Worm (Caenorhabditis elegans) whole organism, L1 larva: ENCODE measurements around the gene cat-1.
A peak's percentile ranks its signal among the peaks of the same experiment; 100 is the strongest.

Experiments
- C04F5.9 ChIP-seq: sonication (generic microtip); optimal IDR thresholded peaks from 2 replicates; lab custom pipeline; 2016; ENCODE audit warnings: missing genetic modification characterization, missing compliant biosample characterization
- C16A3.4 ChIP-seq: fragments of 150-350 bp; optimal IDR thresholded peaks from 2 replicates; lab custom pipeline; 2014; ENCODE audit warnings: missing biosample characterization, missing genetic modification characterization
- C34B4.2 ChIP-seq: sonication (generic microtip); optimal IDR thresholded peaks from 2 replicates; lab custom pipeline; 2017; ENCODE audit warnings: mild to moderate bottlenecking, missing genetic modification characterization, missing compliant biosample characterization
- Y116A8C.19 ChIP-seq: sonication (generic microtip); optimal IDR thresholded peaks from 2 replicates; lab custom pipeline; 2016; ENCODE audit warnings: missing compliant biosample characterization, missing genetic modification characterization, borderline replicate concordance
- aha-1 ChIP-seq: fragments of 150-350 bp; optimal IDR thresholded peaks from 2 replicates; lab custom pipeline; 2014; ENCODE audit warnings: missing biosample characterization, missing genetic modification characterization
- alr-1 ChIP-seq: fragments of 200-800 bp; sonication (Bioruptor generic); optimal IDR thresholded peaks from 2 replicates; lab custom pipeline; 2018; ENCODE audit warnings: borderline replicate concordance, mild to moderate bottlenecking, missing genetic modification characterization, missing compliant biosample characterization
- aly-2 ChIP-seq: fragments of 150-350 bp; optimal IDR thresholded peaks from 2 replicates; lab custom pipeline; 2014; ENCODE audit warnings: missing biosample characterization, missing genetic modification characterization
- ama-1 ChIP-seq: fragments of 150-350 bp; optimal IDR thresholded peaks from 2 replicates; lab custom pipeline; 2014
- blmp-1 ChIP-seq: fragments of 150-350 bp; optimal IDR thresholded peaks from 2 replicates; lab custom pipeline; 2014; ENCODE audit warnings: missing biosample characterization, missing genetic modification characterization
- ceh-82 ChIP-seq, 3 experiments: fragments of 150-350 bp in 1 of 3; sonication (generic microtip) in 2 of 3; optimal IDR thresholded peaks; 2 replicates each; lab custom pipeline; 2014 to 2017; ENCODE audit warnings: missing biosample characterization in 3 of 3, missing genetic modification characterization in 3 of 3
- ces-1 ChIP-seq: fragments of 150-350 bp; optimal IDR thresholded peaks from 2 replicates; lab custom pipeline; 2014; ENCODE audit warnings: missing biosample characterization, missing genetic modification reagents, missing genetic modification characterization
- dsc-1 ChIP-seq: sonication (generic microtip); optimal IDR thresholded peaks from 2 replicates; lab custom pipeline; 2016; ENCODE audit warnings: mild to moderate bottlenecking, missing genetic modification characterization, missing compliant biosample characterization
- efl-1 ChIP-seq, 4 experiments: fragments of 150-350 bp; optimal IDR thresholded peaks in 3 of 4; peaks in 1 of 4; 1 replicate in 1 of 4; 2 replicates in 3 of 4; lab custom pipeline; 2014; ENCODE audit warnings: missing biosample characterization in 2 of 4, missing genetic modification characterization in 2 of 4, missing genetic modification reagents in 2 of 4
- efl-3 ChIP-seq: fragments of 200-800 bp; sonication (Bioruptor generic); optimal IDR thresholded peaks from 2 replicates; lab custom pipeline; 2018; ENCODE audit warnings: mild to moderate bottlenecking, missing genetic modification characterization, missing compliant biosample characterization
- egl-27 ChIP-seq, 2 experiments: fragments of 150-350 bp in 1 of 2; sonication (generic microtip); optimal IDR thresholded peaks; 3 replicates each; lab custom pipeline; 2017 to 2018; ENCODE audit warnings: missing biosample characterization in 2 of 2, missing genetic modification characterization in 2 of 2, missing genetic modification reagents in 2 of 2
- elt-2 ChIP-seq: sonication (generic microtip); optimal IDR thresholded peaks from 2 replicates; lab custom pipeline; 2016; ENCODE audit warnings: missing genetic modification characterization, mild to moderate bottlenecking, inconsistent platforms, missing compliant biosample characterization, missing genetic modification reagents
- elt-3 ChIP-seq, 6 experiments: fragments of 150-350 bp in 1 of 6; sonication (generic microtip); optimal IDR thresholded peaks; 2 replicates each; lab custom pipeline; 2017 to 2018; ENCODE audit warnings: missing biosample characterization in 6 of 6, missing genetic modification characterization in 6 of 6, inconsistent platforms in 1 of 6
- fkh-10 ChIP-seq: sonication (generic microtip); optimal IDR thresholded peaks from 2 replicates; lab custom pipeline; 2017; ENCODE audit warnings: missing biosample characterization, missing genetic modification reagents, missing genetic modification characterization
- fkh-8 ChIP-seq: sonication (generic microtip); optimal IDR thresholded peaks from 2 replicates; lab custom pipeline; 2016; ENCODE audit warnings: mild to moderate bottlenecking, missing genetic modification characterization, missing compliant biosample characterization
- grh-1 ChIP-seq: fragments of 200-800 bp; sonication (Bioruptor generic); IDR thresholded peaks from 2 replicates; pipeline ENCODE4 v1.3.6; 2022; ENCODE audit warnings: missing genetic modification reagents, missing genetic modification characterization, missing compliant biosample characterization
- hlh-17 ChIP-seq: fragments of 200-800 bp; sonication (Bioruptor generic); optimal IDR thresholded peaks from 2 replicates; lab custom pipeline; 2018; ENCODE audit warnings: missing genetic modification characterization, mild to moderate bottlenecking, missing compliant biosample characterization, moderate library complexity, borderline replicate concordance
- jun-1 ChIP-seq: fragments of 150-350 bp; optimal IDR thresholded peaks from 2 replicates; lab custom pipeline; 2014; ENCODE audit warnings: missing biosample characterization, missing genetic modification reagents, missing genetic modification characterization
- lin-15B ChIP-seq: fragments of 150-350 bp; sonication (generic microtip); optimal IDR thresholded peaks from 3 replicates; lab custom pipeline; 2014; ENCODE audit warnings: missing biosample characterization, missing genetic modification characterization
- lin-39 ChIP-seq: fragments of 150-350 bp; optimal IDR thresholded peaks from 2 replicates; lab custom pipeline; 2014; ENCODE audit warnings: missing biosample characterization, missing genetic modification reagents, missing genetic modification characterization
- lir-3 ChIP-seq: sonication (generic microtip); optimal IDR thresholded peaks from 2 replicates; lab custom pipeline; 2016; ENCODE audit warnings: mild to moderate bottlenecking, missing genetic modification characterization, moderate library complexity, missing compliant biosample characterization; ENCODE audit not compliant: poor library complexity
- lsy-2 ChIP-seq, 2 experiments: fragments of 150-350 bp; optimal IDR thresholded peaks; 2 replicates each; lab custom pipeline; 2014; ENCODE audit warnings: missing biosample characterization in 2 of 2, missing genetic modification characterization in 2 of 2
- mab-9 ChIP-seq: fragments of 200-800 bp; sonication (Bioruptor generic); IDR thresholded peaks from 2 replicates; pipeline ENCODE4 v1.3.6; 2022; ENCODE audit warnings: missing genetic modification reagents, missing genetic modification characterization, missing compliant biosample characterization
- mdl-1 ChIP-seq, 2 experiments: fragments of 150-350 bp; optimal IDR thresholded peaks; 2 replicates each; lab custom pipeline; 2014 to 2017; ENCODE audit warnings: missing biosample characterization in 2 of 2, missing genetic modification characterization in 2 of 2, inconsistent platforms in 1 of 2
- mep-1 ChIP-seq: fragments of 150-350 bp; optimal IDR thresholded peaks from 2 replicates; lab custom pipeline; 2014; ENCODE audit warnings: missing biosample characterization, missing genetic modification characterization
- nhr-19 ChIP-seq: fragments of 200-800 bp; sonication (Bioruptor generic); conservative IDR thresholded peaks from 2 replicates; pipeline ENCODE4 v1.3.6; 2022; ENCODE audit warnings: missing genetic modification characterization, missing compliant biosample characterization
- nhr-20 ChIP-seq: sonication (generic microtip); optimal IDR thresholded peaks from 2 replicates; lab custom pipeline; 2016; ENCODE audit warnings: mild to moderate bottlenecking, missing genetic modification characterization, missing compliant biosample characterization
- nhr-237 ChIP-seq: fragments of 150-350 bp; optimal IDR thresholded peaks from 2 replicates; lab custom pipeline; 2014; ENCODE audit warnings: missing biosample characterization, missing genetic modification characterization
- nhr-28 ChIP-seq: fragments of 150-350 bp; optimal IDR thresholded peaks from 2 replicates; lab custom pipeline; 2014; ENCODE audit warnings: missing biosample characterization, missing genetic modification characterization
- nhr-47 ChIP-seq: sonication (generic microtip); optimal IDR thresholded peaks from 2 replicates; lab custom pipeline; 2016; ENCODE audit warnings: mild to moderate bottlenecking, missing genetic modification characterization, moderate library complexity, missing compliant biosample characterization
- nhr-85 ChIP-seq: sonication (generic microtip); peaks from one replicate; lab custom pipeline; 2016; ENCODE audit warnings: missing genetic modification characterization, inconsistent platforms, missing compliant biosample characterization
- pag-3 ChIP-seq: sonication (generic microtip); optimal IDR thresholded peaks from 2 replicates; lab custom pipeline; 2017; ENCODE audit warnings: missing genetic modification characterization, mild to moderate bottlenecking, missing compliant biosample characterization, antibody characterized with exemption, borderline replicate concordance; ENCODE audit not compliant: insufficient read depth
- rnt-1 ChIP-seq: sonication (generic microtip); optimal IDR thresholded peaks from 2 replicates; lab custom pipeline; 2016; ENCODE audit warnings: mild to moderate bottlenecking, missing genetic modification characterization, moderate library complexity, missing compliant biosample characterization
- skn-1 ChIP-seq: fragments of 150-350 bp; optimal IDR thresholded peaks from 2 replicates; lab custom pipeline; 2014; ENCODE audit warnings: missing biosample characterization, missing genetic modification characterization
- snu-23 ChIP-seq: sonication (generic microtip); optimal IDR thresholded peaks from 2 replicates; lab custom pipeline; 2016; ENCODE audit warnings: missing genetic modification characterization, missing compliant biosample characterization
- sox-4 ChIP-seq: sonication (generic microtip); optimal IDR thresholded peaks from 2 replicates; lab custom pipeline; 2016; ENCODE audit warnings: missing genetic modification characterization, missing compliant biosample characterization
- unc-62 ChIP-seq: fragments of 150-350 bp; optimal IDR thresholded peaks from 2 replicates; lab custom pipeline; 2014; ENCODE audit warnings: missing biosample characterization, missing genetic modification reagents, missing genetic modification characterization
- vab-15 ChIP-seq: sonication (generic microtip); optimal IDR thresholded peaks from 2 replicates; lab custom pipeline; 2017; ENCODE audit warnings: missing genotype, mild to moderate bottlenecking, missing genetic modification characterization, missing compliant biosample characterization
- xbp-1 ChIP-seq: sonication (generic microtip); optimal IDR thresholded peaks from 2 replicates; lab custom pipeline; 2016; ENCODE audit warnings: missing genetic modification characterization, missing compliant biosample characterization
- zag-1 ChIP-seq: fragments of 150-350 bp; optimal IDR thresholded peaks from 2 replicates; lab custom pipeline; 2014; ENCODE audit warnings: missing biosample characterization, missing genetic modification characterization
- zip-4 ChIP-seq: fragments of 200-800 bp; sonication (Bioruptor generic); optimal IDR thresholded peaks from 2 replicates; lab custom pipeline; 2018; ENCODE audit warnings: mild to moderate bottlenecking, missing genetic modification characterization, moderate library complexity, missing compliant biosample characterization
- ztf-11 ChIP-seq, 2 experiments: sonication (generic microtip); optimal IDR thresholded peaks; 2 replicates each; lab custom pipeline; 2016 to 2017; ENCODE audit warnings: missing genetic modification characterization in 2 of 2, missing biosample characterization in 1 of 2, missing compliant biosample characterization in 1 of 2
- ztf-4 ChIP-seq: fragments of 150-350 bp; optimal IDR thresholded peaks from 2 replicates; lab custom pipeline; 2014; ENCODE audit warnings: missing biosample characterization, missing genetic modification characterization

The cat-1 gene

DNA sequence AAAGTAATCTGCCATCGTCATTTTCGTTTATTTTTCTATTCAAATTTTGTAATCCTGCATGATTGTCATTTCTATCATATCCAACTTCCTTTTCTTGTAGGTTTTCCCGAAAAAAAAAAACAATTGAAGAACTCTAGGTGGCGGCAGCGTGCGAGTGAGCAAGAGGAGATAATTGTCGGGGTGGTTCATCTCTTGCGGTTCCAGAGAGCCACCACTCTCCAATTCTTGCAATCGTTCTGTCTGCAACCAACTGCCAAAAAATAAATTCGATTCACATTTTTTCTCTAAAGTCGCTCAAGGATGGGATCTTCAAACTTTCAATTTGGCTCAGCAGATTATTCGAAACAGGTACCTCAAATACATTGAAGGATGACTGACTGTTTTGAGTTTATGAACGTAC is 18.4 kb downstream of the cat-1 start, which contains the start of gene W01C8.1:
Gene W01C8.1, plus strand, starts transcription at position 301 of the 400 bp plus-strand sequence.
- TF ChIP-seq pag-3 (no peak), efl-1 (optimal IDR thresholded peaks at IDR 0.05; lab: Kevin White, UChicago) (no peak), efl-1 (GFP tag; optimal IDR thresholded peaks at IDR 0.05 in 1 of 2; lab: Kevin White, UChicago) (peak in 1 of 2 experiments; percentile 40), C34B4.2 (tag; lab: Kevin White, UChicago) (no peak), lin-15B (no peak), aha-1 (tag; lab: Kevin White, UChicago) (no peak), C04F5.9 (tag; lab: Kevin White, UChicago) (no peak), nhr-85 (tag; lab: Kevin White, UChicago) (no peak)
- TF ChIP-seq, all 84 proteins: peak for 1

DNA sequence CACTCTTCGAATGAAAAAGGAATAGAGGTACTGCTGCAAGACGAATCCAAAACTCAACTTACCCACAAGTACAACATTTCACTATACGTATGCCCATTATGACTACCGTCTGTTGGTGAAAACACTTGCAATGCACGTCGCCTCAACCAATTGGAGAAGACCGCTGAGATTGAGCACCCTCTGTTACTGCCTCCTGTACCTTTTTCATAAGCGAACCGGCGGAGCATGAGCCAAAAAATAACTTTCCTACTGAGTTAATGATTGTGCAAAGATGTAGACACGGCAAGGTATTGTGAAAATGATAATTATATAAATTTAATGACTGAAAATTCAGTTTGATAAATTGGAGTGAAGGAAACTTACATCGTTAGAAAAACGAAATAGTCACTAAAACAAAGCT is 21.5 kb downstream of the cat-1 start:
- no peak for TF ChIP-seq hlh-17 (GFP tag; lab: Kevin White, UChicago)
- no peak for TF ChIP-seq sox-4
- TF ChIP-seq unc-62 (GFP tag; lab: Kevin White, UChicago) = no peak
- TF ChIP-seq efl-3 (GFP tag; lab: Kevin White, UChicago) = no peak
- no peak for TF ChIP-seq ces-1 (GFP tag; lab: Kevin White, UChicago)
- no peak for TF ChIP-seq fkh-8 (tag; lab: Kevin White, UChicago)
- no peak for TF ChIP-seq ztf-11 (tag; optimal IDR thresholded peaks at IDR 0.05; lab: Kevin White, UChicago)
- no peak for TF ChIP-seq ama-1 (lab: Kevin White, UChicago)
- TF ChIP-seq jun-1 (tag; lab: Kevin White, UChicago) = no peak
- TF ChIP-seq egl-27 (tag; optimal IDR thresholded peaks at IDR 0.05; lab: Kevin White, UChicago) = no peak
- TF ChIP-seq skn-1 (tag; lab: Kevin White, UChicago) = no peak
- TF ChIP-seq aly-2 (tag; lab: Kevin White, UChicago) = no peak
- TF ChIP-seq Y116A8C.19 = no peak
- no peak for TF ChIP-seq nhr-28 (tag; lab: Kevin White, UChicago)
- no peak for TF ChIP-seq mab-9
- no peak for TF ChIP-seq alr-1 (tag; lab: Kevin White, UChicago)
- TF ChIP-seq lir-3 (tag; lab: Kevin White, UChicago) = no peak
- no peak for TF ChIP-seq pag-3
- no peak for TF ChIP-seq nhr-237 (tag; lab: Kevin White, UChicago)

DNA sequence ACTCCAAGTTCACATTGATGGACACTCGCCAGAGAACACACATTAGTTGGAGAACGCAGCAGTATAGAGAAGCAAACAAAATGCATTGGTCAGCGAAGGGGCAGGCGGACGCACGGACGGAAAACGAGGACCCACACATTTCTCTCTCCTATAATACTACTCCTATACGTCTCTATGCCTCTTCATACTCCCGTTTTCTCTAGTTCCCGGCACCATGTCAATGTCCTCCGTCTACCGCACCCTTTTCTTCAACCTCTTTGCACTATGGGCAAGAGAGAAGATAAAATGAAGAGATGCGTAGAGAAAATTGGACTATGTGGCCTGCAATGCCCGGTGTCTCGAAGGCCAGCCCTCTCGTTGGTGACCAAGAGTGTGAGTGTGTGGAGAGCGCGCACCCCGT is 24.5 kb downstream of the cat-1 start, which contains the start of gene set-20:
Gene set-20, minus strand, starts transcription at position 94 of the 400 bp plus-strand sequence.
- TF ChIP-seq nhr-47 (tag; lab: Kevin White, UChicago) (peak; percentile 58), elt-2 (tag; lab: Kevin White, UChicago) (no peak), aly-2 (tag; lab: Kevin White, UChicago) (no peak), nhr-85 (tag; lab: Kevin White, UChicago) (peak; percentile 86), hlh-17 (GFP tag; lab: Kevin White, UChicago) (no peak), ceh-82 (tag; optimal IDR thresholded peaks at IDR 0.05; lab: Kevin White, UChicago) (peak in 2 of 3 experiments; percentile 27 to 45), rnt-1 (tag; lab: Kevin White, UChicago) (peak; percentile 55), grh-1 (GFP tag; lab: Robert Waterston, UW) (peak; percentile 20; the same call in 1 of the 2 replicates), lsy-2 (tag; optimal IDR thresholded peaks at IDR 0.05; lab: Kevin White, UChicago) (peak in 1 of 2 experiments; percentile 47), nhr-19 (GFP tag; lab: Robert Waterston, UW) (peak; percentile 46), efl-3 (GFP tag; lab: Kevin White, UChicago) (no peak), ztf-11 (tag; optimal IDR thresholded peaks at IDR 0.05; lab: Kevin White, UChicago) (peak in 1 of 2 experiments; percentile 38), C16A3.4 (peak; percentile 26), mep-1 (tag; lab: Kevin White, UChicago) (peak; percentile 80), mdl-1 (tag; optimal IDR thresholded peaks at IDR 0.05; lab: Kevin White, UChicago) (peak in 1 of 2 experiments; percentile 58), lin-39 (tag; lab: Kevin White, UChicago) (no peak), nhr-20 (tag; lab: Kevin White, UChicago) (peak; percentile 62), ztf-4 (tag; lab: Kevin White, UChicago) (peak; percentile 45), elt-3 (tag; optimal IDR thresholded peaks at IDR 0.05; lab: Kevin White, UChicago) (peak in 1 of 6 experiments; percentile 18), zag-1 (no peak), zip-4 (GFP tag; lab: Kevin White, UChicago) (no peak), snu-23 (GFP tag; lab: Kevin White, UChicago) (peak; percentile 84), fkh-8 (tag; lab: Kevin White, UChicago) (peak; percentile 69), dsc-1 (tag; lab: Kevin White, UChicago) (peak; percentile 29), jun-1 (tag; lab: Kevin White, UChicago) (peak; percentile 64), blmp-1 (tag; lab: Kevin White, UChicago) (peak; percentile 69), xbp-1 (tag; lab: Kevin White, UChicago) (peak; percentile 45), efl-1 (optimal IDR thresholded peaks at IDR 0.05; lab: Kevin White, UChicago) (peak in 1 of 2 experiments; percentile 17), efl-1 (GFP tag; optimal IDR thresholded peaks at IDR 0.05 in 1 of 2; lab: Kevin White, UChicago) (no peak), fkh-10 (GFP tag; lab: Kevin White, UChicago) (peak; percentile 57), vab-15 (tag; lab: Kevin White, UChicago) (no peak)
